Worm (Caenorhabditis elegans) whole organism, L4 larva: ENCODE data around the gene gid-7.

Source experiments
- F37D6.2 ChIP-seq: sonication (generic microtip); optimal IDR thresholded peaks from 2 replicates; lab custom pipeline; 2016; ENCODE audit warnings: mild to moderate bottlenecking, missing genetic modification characterization, missing compliant biosample characterization
- F44E2.7 ChIP-seq: fragments of 200-800 bp; sonication (Bioruptor generic); IDR thresholded peaks from 2 replicates; pipeline ENCODE4 v2.1.2; 2022; ENCODE audit warnings: missing genetic modification characterization, missing compliant biosample characterization
- F49E8.2 ChIP-seq: sonication (generic microtip); optimal IDR thresholded peaks from 2 replicates; lab custom pipeline; 2016; ENCODE audit warnings: missing compliant biosample characterization, mild to moderate bottlenecking, missing genetic modification characterization, borderline replicate concordance
- T20F7.1 ChIP-seq: fragments of 200-800 bp; sonication (Bioruptor generic); optimal IDR thresholded peaks from 2 replicates; lab custom pipeline; 2018; ENCODE audit warnings: mild to moderate bottlenecking, missing genetic modification characterization, missing compliant biosample characterization
- T26A8.4 ChIP-seq: fragments of 200-800 bp; sonication (Bioruptor generic); IDR thresholded peaks from 2 replicates; pipeline ENCODE4 v1.3.6; 2022; ENCODE audit warnings: missing genetic modification characterization, missing compliant biosample characterization
- Y48G9A.11 ChIP-seq: fragments of 200-800 bp; sonication (Bioruptor generic); IDR thresholded peaks from 2 replicates; pipeline ENCODE4 v1.3.6; 2022; ENCODE audit warnings: missing genetic modification reagents, missing genetic modification characterization, missing compliant biosample characterization
- aha-1 ChIP-seq: fragments of 150-350 bp; peaks from one replicate; lab custom pipeline; 2014; ENCODE audit warnings: missing biosample characterization, missing genetic modification characterization
- aly-2 ChIP-seq: sonication (generic microtip); optimal IDR thresholded peaks from 2 replicates; lab custom pipeline; 2018; ENCODE audit warnings: missing biosample characterization, missing genetic modification characterization
- ama-1 ChIP-seq: fragments of 150-350 bp; optimal IDR thresholded peaks from 2 replicates; lab custom pipeline; 2014; ENCODE audit warnings: inconsistent platforms, mixed read lengths
- attf-4 ChIP-seq: sonication (generic microtip); optimal IDR thresholded peaks from 3 replicates; lab custom pipeline; 2017; ENCODE audit warnings: missing biosample characterization, missing genetic modification characterization
- ces-1 ChIP-seq: fragments of 150-350 bp; sonication (generic microtip); optimal IDR thresholded peaks from 4 replicates; lab custom pipeline; 2014; ENCODE audit warnings: missing biosample characterization, missing genetic modification reagents, missing genetic modification characterization
- cey-2 ChIP-seq: sonication (generic microtip); optimal IDR thresholded peaks from 3 replicates; lab custom pipeline; 2017; ENCODE audit warnings: missing genetic modification characterization, mild to moderate bottlenecking, missing compliant biosample characterization, antibody characterized with exemption, borderline replicate concordance; ENCODE audit not compliant: insufficient read depth
- ctbp-1 ChIP-seq: fragments of 200-800 bp; sonication (Bioruptor generic); IDR thresholded peaks from 2 replicates; pipeline ENCODE4 v1.3.6; 2022; ENCODE audit warnings: missing genetic modification reagents, missing genetic modification characterization, missing compliant biosample characterization
- daf-16 ChIP-seq, 3 experiments: sonication (generic microtip); optimal IDR thresholded peaks; 2 replicates each; lab custom pipeline; 2016 to 2017; ENCODE audit warnings: missing genetic modification characterization in 3 of 3, missing genetic modification reagents in 3 of 3, mild to moderate bottlenecking in 2 of 3, missing compliant biosample characterization in 2 of 3, missing biosample characterization in 1 of 3, moderate library complexity in 1 of 3
- daf-8 ChIP-seq: fragments of 200-800 bp; sonication (Bioruptor generic); IDR thresholded peaks from 2 replicates; pipeline ENCODE4 v1.3.6; 2022; ENCODE audit warnings: missing genetic modification characterization, missing compliant biosample characterization
- dmd-8 ChIP-seq: fragments of 200-800 bp; sonication (Bioruptor generic); IDR thresholded peaks from 2 replicates; pipeline ENCODE4 v1.3.6; 2022; ENCODE audit warnings: missing genetic modification characterization, missing compliant biosample characterization
- dmd-9 ChIP-seq: fragments of 200-800 bp; sonication (Bioruptor generic); IDR thresholded peaks from 2 replicates; pipeline ENCODE4 v1.3.6; 2022; ENCODE audit warnings: missing genetic modification reagents, missing genetic modification characterization, missing compliant biosample characterization
- dpl-1 ChIP-seq: fragments of 150-350 bp; optimal IDR thresholded peaks from 2 replicates; lab custom pipeline; 2014; ENCODE audit warnings: missing biosample characterization, missing genetic modification reagents, missing genetic modification characterization
- hif-1 ChIP-seq, 2 experiments: sonication (generic microtip); optimal IDR thresholded peaks; 2 replicates each; lab custom pipeline; 2016 to 2017; ENCODE audit warnings: missing compliant biosample characterization in 2 of 2, missing genetic modification characterization in 2 of 2, missing genetic modification reagents in 2 of 2, missing genotype in 2 of 2, mild to moderate bottlenecking in 1 of 2
- hlh-11 ChIP-seq: fragments of 200-800 bp; sonication (Bioruptor generic); optimal IDR thresholded peaks from 2 replicates; lab custom pipeline; 2018; ENCODE audit warnings: mild to moderate bottlenecking, missing genetic modification characterization, missing compliant biosample characterization
- hlh-30 ChIP-seq: sonication (generic microtip); optimal IDR thresholded peaks from 2 replicates; lab custom pipeline; 2017; ENCODE audit warnings: antibody characterized with exemption, mild to moderate bottlenecking, missing genetic modification characterization, missing compliant biosample characterization; ENCODE audit not compliant: insufficient read depth
- jun-1 ChIP-seq: fragments of 150-350 bp; optimal IDR thresholded peaks from 2 replicates; lab custom pipeline; 2014; ENCODE audit warnings: missing biosample characterization, missing genetic modification reagents, missing genetic modification characterization
- lim-7 ChIP-seq: fragments of 200-800 bp; sonication (Bioruptor generic); IDR thresholded peaks from 2 replicates; pipeline ENCODE4 v1.3.6; 2022; ENCODE audit warnings: missing genetic modification characterization, missing compliant biosample characterization
- lin-1 ChIP-seq: fragments of 200-800 bp; sonication (Bioruptor generic); IDR thresholded peaks from 2 replicates; pipeline ENCODE4 v1.3.6; 2022; ENCODE audit warnings: missing genetic modification reagents, missing genetic modification characterization, missing compliant biosample characterization
- lin-13 ChIP-seq: fragments of 150-350 bp; optimal IDR thresholded peaks from 2 replicates; lab custom pipeline; 2014; ENCODE audit warnings: missing biosample characterization, missing genetic modification reagents, missing genetic modification characterization
- lin-15B ChIP-seq: fragments of 150-350 bp; sonication (generic microtip); optimal IDR thresholded peaks from 3 replicates; lab custom pipeline; 2014; ENCODE audit warnings: missing biosample characterization, missing genetic modification characterization
- lin-29 ChIP-seq: fragments of 200-800 bp; sonication (Bioruptor generic); IDR thresholded peaks from 2 replicates; pipeline ENCODE4 v1.3.6; 2022; ENCODE audit warnings: missing genetic modification reagents, missing genetic modification characterization, missing compliant biosample characterization
- madf-5 ChIP-seq, 2 experiments: fragments of 200-800 bp; sonication (Bioruptor generic); IDR thresholded peaks; 2 replicates each; pipeline ENCODE4 v1.3.6; 2022; ENCODE audit warnings: missing compliant biosample characterization in 2 of 2, missing genetic modification characterization in 2 of 2
- madf-9 ChIP-seq: fragments of 200-800 bp; sonication (Bioruptor generic); conservative IDR thresholded peaks from 2 replicates; pipeline ENCODE4 v1.3.6; 2022; ENCODE audit warnings: missing genetic modification reagents, missing genetic modification characterization, missing compliant biosample characterization
- mdl-1 ChIP-seq, 2 experiments: fragments of 150-350 bp in 1 of 2; sonication (generic microtip) in 1 of 2; optimal IDR thresholded peaks; 2 replicates each; lab custom pipeline; 2014 to 2017; ENCODE audit warnings: missing biosample characterization in 2 of 2, missing genetic modification characterization in 2 of 2
- nhr-102 ChIP-seq: sonication (generic microtip); optimal IDR thresholded peaks from 2 replicates; lab custom pipeline; 2016; ENCODE audit warnings: mild to moderate bottlenecking, missing genetic modification characterization, moderate library complexity, missing compliant biosample characterization
- nhr-111 ChIP-seq: fragments of 200-800 bp; sonication (Bioruptor generic); optimal IDR thresholded peaks from 2 replicates; lab custom pipeline; 2018; ENCODE audit warnings: mild to moderate bottlenecking, missing genetic modification characterization, missing compliant biosample characterization
- nhr-237 ChIP-seq: sonication (generic microtip); optimal IDR thresholded peaks from 2 replicates; lab custom pipeline; 2017; ENCODE audit warnings: missing biosample characterization, missing genetic modification characterization
- nhr-28 ChIP-seq: fragments of 150-350 bp; optimal IDR thresholded peaks from 2 replicates; lab custom pipeline; 2014; ENCODE audit warnings: missing biosample characterization, missing genetic modification characterization
- nhr-41 ChIP-seq: fragments of 200-800 bp; sonication (Bioruptor generic); IDR thresholded peaks from 2 replicates; pipeline ENCODE4 v1.3.6; 2022; ENCODE audit warnings: missing genetic modification reagents, missing genetic modification characterization, missing compliant biosample characterization
- nhr-42 ChIP-seq: fragments of 200-800 bp; sonication (Bioruptor generic); IDR thresholded peaks from 2 replicates; pipeline ENCODE4 v1.3.6; 2022; ENCODE audit warnings: missing genetic modification characterization, missing compliant biosample characterization
- nhr-76 ChIP-seq: fragments of 150-350 bp; optimal IDR thresholded peaks from 2 replicates; lab custom pipeline; 2014; ENCODE audit warnings: missing biosample characterization, missing genetic modification characterization
- pha-4 ChIP-seq, 2 experiments: fragments of 150-350 bp in 1 of 2; fragments of 200-800 bp in 1 of 2; sonication (Bioruptor generic) in 1 of 2; IDR thresholded peaks in 1 of 2; optimal IDR thresholded peaks in 1 of 2; 2 replicates each; pipeline versions ENCODE4 v1.3.6 to Lab custom; 2014 to 2022; ENCODE audit warnings: missing genetic modification characterization in 2 of 2, missing genetic modification reagents in 2 of 2, missing biosample characterization in 1 of 2, missing compliant biosample characterization in 1 of 2
- php-3 ChIP-seq: fragments of 200-800 bp; sonication (Bioruptor generic); IDR thresholded peaks from 2 replicates; pipeline ENCODE4 v1.3.6; 2022; ENCODE audit warnings: missing genetic modification reagents, missing genetic modification characterization, missing compliant biosample characterization
- pqm-1 ChIP-seq: sonication (generic microtip); optimal IDR thresholded peaks from 2 replicates; lab custom pipeline; 2017; ENCODE audit warnings: missing biosample characterization, missing genetic modification characterization
- set-16 ChIP-seq: fragments of 200-800 bp; sonication (Bioruptor generic); IDR thresholded peaks from 2 replicates; pipeline ENCODE4 v1.3.6; 2022; ENCODE audit warnings: missing genetic modification reagents, missing genetic modification characterization, missing compliant biosample characterization
- skn-1 ChIP-seq: fragments of 150-350 bp; optimal IDR thresholded peaks from 2 replicates; lab custom pipeline; 2014; ENCODE audit warnings: missing biosample characterization, missing genetic modification characterization
- snpc-1.2 ChIP-seq: fragments of 200-800 bp; sonication (Bioruptor generic); IDR thresholded peaks from 2 replicates; pipeline ENCODE4 v1.3.6; 2022; ENCODE audit warnings: missing genetic modification reagents, missing genetic modification characterization, missing compliant biosample characterization
- tag-97 ChIP-seq: fragments of 200-800 bp; sonication (Bioruptor generic); IDR thresholded peaks from 2 replicates; pipeline ENCODE4 v1.3.6; 2022; ENCODE audit warnings: missing genetic modification characterization, missing compliant biosample characterization
- tra-1 ChIP-seq: fragments of 200-800 bp; sonication (Bioruptor generic); IDR thresholded peaks from 2 replicates; pipeline ENCODE4 v1.3.6; 2022; ENCODE audit warnings: missing genetic modification reagents, missing genetic modification characterization, missing compliant biosample characterization
- unc-130 ChIP-seq: sonication (generic microtip); optimal IDR thresholded peaks from 2 replicates; lab custom pipeline; 2016; ENCODE audit warnings: missing genetic modification reagents, missing genetic modification characterization, missing compliant biosample characterization
- vab-7 ChIP-seq: fragments of 200-800 bp; sonication (Bioruptor generic); IDR thresholded peaks from 2 replicates; pipeline ENCODE4 v1.3.6; 2022; ENCODE audit warnings: missing genetic modification reagents, missing genetic modification characterization, missing compliant biosample characterization
- zag-1 ChIP-seq: fragments of 150-350 bp; optimal IDR thresholded peaks from 2 replicates; lab custom pipeline; 2014; ENCODE audit warnings: missing biosample characterization, missing genetic modification characterization
- zfp-2 ChIP-seq: sonication (generic microtip); optimal IDR thresholded peaks from 2 replicates; lab custom pipeline; 2016; ENCODE audit warnings: mild to moderate bottlenecking, missing genetic modification characterization, missing compliant biosample characterization
- zip-11 ChIP-seq: fragments of 200-800 bp; sonication (Bioruptor generic); IDR thresholded peaks from 2 replicates; pipeline ENCODE4 v1.3.6; 2022; ENCODE audit warnings: missing genetic modification characterization, missing compliant biosample characterization
- ztf-11 ChIP-seq: fragments of 150-350 bp; optimal IDR thresholded peaks from 2 replicates; lab custom pipeline; 2014; ENCODE audit warnings: missing biosample characterization, missing genetic modification characterization

Gene gid-7

DNA sequence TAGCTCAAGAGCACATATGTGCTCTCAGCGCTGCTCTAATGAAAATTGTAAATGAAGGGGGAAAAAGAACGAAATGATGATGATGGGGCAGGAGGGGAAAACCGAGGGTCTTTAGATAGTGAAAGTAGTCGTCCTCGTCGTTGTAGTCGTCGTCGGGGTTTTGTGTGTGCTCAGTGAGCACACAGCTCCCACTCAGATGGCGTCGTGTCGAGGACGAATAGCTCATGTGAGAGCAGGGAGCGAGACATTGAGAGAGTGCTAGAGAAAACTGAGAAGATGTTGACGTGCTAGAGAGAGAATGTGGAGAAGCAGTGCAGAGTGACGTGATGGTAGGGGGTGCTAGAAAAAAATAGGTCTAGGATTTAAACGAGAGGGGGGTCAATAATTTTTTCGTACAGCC lies 39.1 kb downstream of the gid-7 start:
- TF ChIP-seq ces-1 (no peak), F49E8.2 (no peak), attf-4 (tag; lab: Kevin White, UChicago) (no peak), ctbp-1 (GFP tag; lab: Robert Waterston, UW) (peak; percentile 47; the same call in 1 of the 2 replicates), hlh-30 (tag; lab: Kevin White, UChicago) (peak; percentile 65), cey-2 (tag; lab: Kevin White, UChicago) (no peak), lin-13 (no peak), madf-5 (GFP tag; IDR thresholded peaks at IDR 0.05; lab: Robert Waterston, UW) (no peak), dpl-1 (no peak), nhr-41 (GFP tag; lab: Robert Waterston, UW) (no peak), dmd-8 (GFP tag; lab: Robert Waterston, UW) (no peak), F44E2.7 (no peak), T20F7.1 (GFP tag; lab: Kevin White, UChicago) (no peak), F37D6.2 (peak; percentile 26), nhr-42 (no peak), zip-11 (GFP tag; lab: Robert Waterston, UW) (no peak), vab-7 (no peak), lim-7 (GFP tag; lab: Robert Waterston, UW) (no peak), nhr-76 (tag; lab: Kevin White, UChicago) (no peak), T26A8.4 (no peak), ztf-11 (tag; lab: Kevin White, UChicago) (no peak), aly-2 (tag; lab: Kevin White, UChicago) (no peak), nhr-111 (no peak), lin-15B (tag; lab: Kevin White, UChicago) (no peak), hlh-11 (no peak), daf-16 (GFP tag; optimal IDR thresholded peaks at IDR 0.05; lab: Kevin White, UChicago) (no peak), daf-16 (tag; optimal IDR thresholded peaks at IDR 0.05; lab: Kevin White, UChicago) (no peak), tag-97 (no peak), nhr-102 (no peak), php-3 (GFP tag; lab: Robert Waterston, UW) (no peak), Y48G9A.11 (GFP tag; lab: Robert Waterston, UW) (no peak), aha-1 (peak; percentile 99), pqm-1 (tag; lab: Kevin White, UChicago) (no peak), mdl-1 (tag; optimal IDR thresholded peaks at IDR 0.05; lab: Kevin White, UChicago) (peak in 1 of 2 experiments; percentile 48), pha-4 (GFP tag; IDR thresholded peaks at IDR 0.05; lab: Robert Waterston, UW) (no peak), pha-4 (tag; optimal IDR thresholded peaks at IDR 0.05; lab: Kevin White, UChicago) (no peak), nhr-237 (tag; lab: Kevin White, UChicago) (no peak), tra-1 (GFP tag; lab: Robert Waterston, UW) (no peak), ama-1 (lab: Kevin White, UChicago) (no peak), unc-130 (GFP tag; lab: Kevin White, UChicago) (no peak), zfp-2 (tag; lab: Kevin White, UChicago) (no peak), hif-1 (tag; optimal IDR thresholded peaks at IDR 0.05; lab: Kevin White, UChicago) (peak in 1 of 2 experiments; percentile 26), jun-1 (tag; lab: Kevin White, UChicago) (no peak), madf-9 (GFP tag; lab: Robert Waterston, UW) (no peak), set-16 (GFP tag; lab: Robert Waterston, UW) (0 out of 2 replicates have a peak, but pooled peaks have one; percentile 24), nhr-28 (tag; lab: Kevin White, UChicago) (no peak), lin-29 (no peak), daf-8 (GFP tag; lab: Robert Waterston, UW) (no peak), dmd-9 (GFP tag; lab: Robert Waterston, UW) (no peak), snpc-1.2 (GFP tag; lab: Robert Waterston, UW) (no peak), skn-1 (tag; lab: Kevin White, UChicago) (no peak), lin-1 (GFP tag; lab: Robert Waterston, UW) (no peak), zag-1 (tag; lab: Kevin White, UChicago) (no peak)
